Worm (Caenorhabditis elegans) whole organism, early embryonic: Measurements from ENCODE around the gene ugt-67.

Experiments used
- B0310.2 ChIP-seq: sonication (generic microtip); optimal IDR thresholded peaks from 2 replicates; lab custom pipeline; 2016; ENCODE audit warnings: mild to moderate bottlenecking, missing genetic modification characterization, missing compliant biosample characterization
- F13C5.2 ChIP-seq: sonication (generic microtip); optimal IDR thresholded peaks from 2 replicates; lab custom pipeline; 2017; ENCODE audit warnings: mild to moderate bottlenecking, missing genetic modification characterization, inconsistent platforms, missing compliant biosample characterization
- aly-1 ChIP-seq: sonication (generic microtip); optimal IDR thresholded peaks from 2 replicates; lab custom pipeline; 2016; ENCODE audit warnings: missing genetic modification characterization, missing compliant biosample characterization
- ama-1 ChIP-seq: fragments of 150-350 bp; optimal IDR thresholded peaks from 2 replicates; lab custom pipeline; 2014
- ceh-13 ChIP-seq: fragments of 200-800 bp; sonication (Bioruptor generic); optimal IDR thresholded peaks from 2 replicates; lab custom pipeline; 2018; ENCODE audit warnings: mild to moderate bottlenecking, missing genetic modification characterization, missing compliant biosample characterization
- ceh-36 ChIP-seq: sonication (generic microtip); optimal IDR thresholded peaks from 2 replicates; lab custom pipeline; 2016; ENCODE audit warnings: missing genetic modification characterization, inconsistent platforms, missing compliant biosample characterization
- ets-7 ChIP-seq: sonication (generic microtip); optimal IDR thresholded peaks from 2 replicates; lab custom pipeline; 2016; ENCODE audit warnings: missing genotype, missing genetic modification characterization, missing compliant biosample characterization
- flt-1 ChIP-seq: fragments of 200-800 bp; sonication (Bioruptor generic); IDR thresholded peaks from 2 replicates; pipeline ENCODE4 v1.3.6; 2022; ENCODE audit warnings: missing genetic modification characterization, missing compliant biosample characterization
- hmbx-1 ChIP-seq: sonication (generic microtip); optimal IDR thresholded peaks from 2 replicates; lab custom pipeline; 2016; ENCODE audit warnings: mild to moderate bottlenecking, missing genetic modification characterization, missing compliant biosample characterization
- hmg-4 ChIP-seq: fragments of 200-800 bp; sonication (Bioruptor generic); optimal IDR thresholded peaks from 2 replicates; lab custom pipeline; 2018; ENCODE audit warnings: mild to moderate bottlenecking, missing genetic modification characterization, missing compliant biosample characterization
- hnd-1 ChIP-seq: sonication (generic microtip); optimal IDR thresholded peaks from 2 replicates; lab custom pipeline; 2016; ENCODE audit warnings: missing genetic modification characterization, missing compliant biosample characterization
- pes-1 ChIP-seq: fragments of 200-800 bp; sonication (Bioruptor generic); IDR thresholded peaks from 2 replicates; pipeline ENCODE4 v1.3.6; 2022; ENCODE audit warnings: missing genetic modification reagents, missing genetic modification characterization, missing compliant biosample characterization
- scrt-1 ChIP-seq: fragments of 200-800 bp; sonication (Bioruptor generic); IDR thresholded peaks from 2 replicates; pipeline ENCODE4 v1.3.6; 2022; ENCODE audit warnings: missing genetic modification characterization, missing compliant biosample characterization
- sea-1 ChIP-seq: fragments of 200-800 bp; sonication (Bioruptor generic); conservative IDR thresholded peaks from 2 replicates; pipeline ENCODE4 v1.3.6; 2022; ENCODE audit warnings: missing genetic modification characterization, missing compliant biosample characterization
- tbx-11 ChIP-seq: fragments of 200-800 bp; sonication (Bioruptor generic); IDR thresholded peaks from 2 replicates; pipeline ENCODE4 v1.3.6; 2022; ENCODE audit warnings: missing genetic modification characterization, missing compliant biosample characterization
- tbx-37 ChIP-seq: fragments of 200-800 bp; sonication (Bioruptor generic); conservative IDR thresholded peaks from 2 replicates; pipeline ENCODE4 v1.3.6; 2022; ENCODE audit warnings: missing genetic modification reagents, missing genetic modification characterization, missing compliant biosample characterization
- tra-4 ChIP-seq: sonication (generic microtip); optimal IDR thresholded peaks from 2 replicates; lab custom pipeline; 2017; ENCODE audit warnings: missing genetic modification characterization, missing compliant biosample characterization

The ugt-67 gene

DNA sequence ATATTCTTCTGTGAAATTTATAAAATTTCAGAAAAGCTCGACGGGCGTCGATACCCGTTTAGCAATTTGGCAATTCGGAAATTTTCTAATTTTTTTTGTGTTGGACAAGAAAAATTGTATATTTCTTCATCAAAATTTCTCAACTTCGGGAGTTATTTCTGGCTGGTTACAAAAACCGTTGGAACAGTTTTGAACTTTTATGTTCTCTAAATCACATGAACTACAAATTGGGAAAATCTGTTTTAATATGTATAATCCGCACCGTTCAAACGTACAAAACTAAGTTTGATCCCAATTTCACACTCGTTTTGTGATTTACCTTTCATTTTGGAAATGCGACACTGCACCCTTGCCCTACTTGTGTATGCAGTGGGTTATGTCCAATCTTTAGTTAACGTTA lies 15.8 kb upstream of the ugt-67 start, which contains the start of gene T19H12.3:
T19H12.3 (plus strand) TSS at position 301 of the 400 bp plus-strand sequence.
- TF ChIP-seq aly-1 (tag; lab: Kevin White, UChicago) (no peak), tbx-37 (GFP tag; lab: Robert Waterston, UW) (no peak), ets-7 (tag; lab: Kevin White, UChicago) (no peak), pes-1 (GFP tag; lab: Robert Waterston, UW) (no peak), hmg-4 (GFP tag; lab: Kevin White, UChicago) (no peak), scrt-1 (no peak), tbx-11 (no peak), ceh-13 (GFP tag; lab: Kevin White, UChicago) (no peak)

DNA sequence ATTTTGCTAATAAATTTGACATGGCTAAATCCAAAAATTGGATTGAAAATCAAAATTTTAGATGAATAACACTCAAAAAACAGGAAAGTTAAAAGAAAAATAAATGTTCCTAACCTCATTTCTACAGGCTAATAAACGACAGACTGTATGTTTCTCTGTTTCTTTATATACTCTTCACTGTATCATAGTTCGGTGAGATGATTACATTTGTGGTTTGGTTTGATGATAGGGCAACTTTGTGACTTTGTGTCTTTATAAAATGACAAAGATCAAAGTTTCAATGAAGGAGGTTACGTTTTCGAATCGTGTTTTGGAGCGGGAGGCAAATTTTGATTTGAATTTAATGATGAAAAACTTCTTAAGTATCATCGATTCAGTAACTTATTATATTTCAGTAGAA lies 11.7 kb upstream of the ugt-67 start, which contains the start of gene ugt-12:
ugt-12 (minus strand) TSS at position 153 of the 400 bp plus-strand sequence.
- no peak for TF ChIP-seq tbx-37 (GFP tag; lab: Robert Waterston, UW)
- no peak for TF ChIP-seq hnd-1 (tag; lab: Kevin White, UChicago)
- TF ChIP-seq ceh-13 (GFP tag; lab: Kevin White, UChicago): no peak
- TF ChIP-seq F13C5.2 (tag; lab: Kevin White, UChicago): no peak
- no peak for TF ChIP-seq hmg-4 (GFP tag; lab: Kevin White, UChicago)
- no peak for TF ChIP-seq sea-1 (GFP tag; lab: Robert Waterston, UW)
- no peak for TF ChIP-seq scrt-1
- TF ChIP-seq flt-1: no peak
- no peak for TF ChIP-seq B0310.2
- TF ChIP-seq hmbx-1 (tag; lab: Kevin White, UChicago): no peak
- no peak for TF ChIP-seq ama-1 (lab: Kevin White, UChicago)
- no peak for TF ChIP-seq aly-1 (tag; lab: Kevin White, UChicago)

DNA sequence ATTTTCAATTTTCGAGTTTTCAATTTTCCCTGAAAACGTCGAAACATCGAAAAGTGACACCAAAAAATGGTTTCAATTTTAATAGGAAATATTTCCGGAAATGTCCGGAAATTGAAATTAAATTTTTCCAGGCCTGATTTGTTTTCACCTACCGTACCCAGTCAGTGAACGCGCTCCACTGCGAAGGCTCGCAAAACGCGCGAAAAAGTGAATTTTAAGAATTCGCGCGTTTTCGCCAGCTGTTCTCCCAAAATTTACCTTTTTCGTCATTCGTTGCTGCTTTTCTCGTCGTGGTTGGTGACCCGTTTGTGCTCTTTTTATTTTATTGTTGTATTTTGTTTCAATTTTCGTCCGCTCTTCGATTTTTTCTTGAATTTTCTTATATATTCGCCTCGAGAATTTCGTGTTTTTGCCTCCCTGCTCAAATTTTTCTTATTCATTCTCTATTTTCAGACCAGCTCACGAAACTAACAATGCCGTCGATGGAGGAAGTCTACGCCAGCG lies 11.1 kb upstream of the ugt-67 start, which contains the start of gene T19H12.2:
T19H12.2 (plus strand) TSS at position 454 of the 504 bp plus-strand sequence.
- TF ChIP-seq hnd-1 (tag; lab: Kevin White, UChicago) (no peak), tbx-37 (GFP tag; lab: Robert Waterston, UW) (no peak), tra-4 (no peak)

DNA sequence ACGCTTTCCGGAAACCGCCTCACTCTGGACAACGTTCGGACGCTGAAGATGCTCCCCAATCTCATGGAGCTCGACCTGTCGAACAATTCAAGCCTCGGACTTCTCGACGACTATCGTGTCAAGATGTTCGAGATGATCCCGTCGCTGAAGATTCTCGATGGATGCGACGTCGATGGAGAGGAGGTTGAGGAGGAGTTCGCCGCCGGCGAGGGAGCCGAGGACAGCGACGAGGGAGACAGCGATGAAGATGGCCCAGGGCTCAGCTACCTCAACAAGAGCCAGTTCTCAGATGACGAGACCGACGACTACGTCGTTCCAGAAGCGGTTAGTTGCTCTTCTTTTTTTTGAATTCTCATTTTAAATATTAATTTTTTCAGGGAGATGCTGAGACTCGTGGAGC lies 10.4 kb upstream of the ugt-67 start:
- TF ChIP-seq ceh-13 (GFP tag; lab: Kevin White, UChicago): no peak
- TF ChIP-seq tra-4: no peak
- TF ChIP-seq B0310.2: no peak
- TF ChIP-seq hnd-1 (tag; lab: Kevin White, UChicago): no peak
- TF ChIP-seq aly-1 (tag; lab: Kevin White, UChicago): no peak
- no peak for TF ChIP-seq F13C5.2 (tag; lab: Kevin White, UChicago)
- no peak for TF ChIP-seq pes-1 (GFP tag; lab: Robert Waterston, UW)
- no peak for TF ChIP-seq ceh-36 (tag; lab: Kevin White, UChicago)
- no peak for TF ChIP-seq tbx-11
- TF ChIP-seq sea-1 (GFP tag; lab: Robert Waterston, UW): no peak
- TF ChIP-seq hmg-4 (GFP tag; lab: Kevin White, UChicago): no peak
- no peak for TF ChIP-seq ama-1 (lab: Kevin White, UChicago)
- TF ChIP-seq flt-1: no peak
- no peak for TF ChIP-seq scrt-1
- no peak for TF ChIP-seq tbx-37 (GFP tag; lab: Robert Waterston, UW)
- no peak for TF ChIP-seq ets-7 (tag; lab: Kevin White, UChicago)
- TF ChIP-seq hmbx-1 (tag; lab: Kevin White, UChicago): no peak

DNA sequence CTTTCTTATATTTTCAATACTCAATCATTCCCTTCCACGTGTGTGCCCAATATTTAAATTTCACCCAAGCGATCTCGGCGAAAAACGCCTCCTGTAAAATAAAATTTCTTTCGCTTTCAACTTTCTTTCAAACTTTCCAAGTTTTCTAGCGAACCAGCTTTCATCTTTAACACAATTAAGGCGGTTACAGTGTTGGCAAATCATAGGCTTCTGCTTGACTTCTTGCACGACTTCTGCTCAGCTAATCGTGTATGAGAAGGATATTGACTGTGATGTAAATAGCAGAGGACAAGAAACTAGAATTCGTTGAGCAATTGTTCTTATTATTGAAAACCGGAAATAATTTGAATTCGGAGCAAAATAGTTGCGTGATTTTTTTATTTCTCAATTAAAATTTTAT lies 9.9 kb upstream of the ugt-67 start:
- no peak for TF ChIP-seq aly-1 (tag; lab: Kevin White, UChicago)
- no peak for TF ChIP-seq pes-1 (GFP tag; lab: Robert Waterston, UW)
- no peak for TF ChIP-seq ets-7 (tag; lab: Kevin White, UChicago)
- TF ChIP-seq ceh-36 (tag; lab: Kevin White, UChicago): no peak
- TF ChIP-seq B0310.2: no peak
- TF ChIP-seq scrt-1: no peak
- no peak for TF ChIP-seq flt-1
- TF ChIP-seq hnd-1 (tag; lab: Kevin White, UChicago): no peak
- no peak for TF ChIP-seq hmg-4 (GFP tag; lab: Kevin White, UChicago)
- TF ChIP-seq ama-1 (lab: Kevin White, UChicago): no peak
- no peak for TF ChIP-seq tra-4
- no peak for TF ChIP-seq tbx-11
- no peak for TF ChIP-seq hmbx-1 (tag; lab: Kevin White, UChicago)
- no peak for TF ChIP-seq sea-1 (GFP tag; lab: Robert Waterston, UW)
- TF ChIP-seq ceh-13 (GFP tag; lab: Kevin White, UChicago): no peak
- TF ChIP-seq tbx-37 (GFP tag; lab: Robert Waterston, UW): no peak

DNA sequence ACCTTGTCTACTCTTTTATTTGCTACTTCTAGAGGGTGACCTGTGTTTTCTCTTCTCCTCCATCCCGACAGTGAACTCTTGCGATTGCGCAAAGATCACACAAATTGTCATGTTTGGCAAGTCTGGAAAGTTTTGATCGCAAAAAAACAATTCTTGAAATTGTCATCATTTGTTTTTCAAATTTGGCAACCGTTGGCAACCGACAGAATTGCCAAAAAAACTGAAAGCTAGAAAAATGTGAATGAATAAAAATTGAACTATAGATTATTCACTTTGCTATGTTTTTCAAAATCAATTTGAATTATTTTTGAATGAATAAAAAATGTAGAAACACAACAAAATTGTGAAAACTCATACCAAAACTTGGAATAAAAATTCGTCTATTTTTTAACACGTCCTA lies 6.2 kb upstream of the ugt-67 start, which contains the start of gene ugt-11:
ugt-11 (minus strand) TSS at position 101 of the 400 bp plus-strand sequence.
- TF ChIP-seq hnd-1 (tag; lab: Kevin White, UChicago) (no peak), B0310.2 (no peak), hmbx-1 (tag; lab: Kevin White, UChicago) (no peak), ets-7 (tag; lab: Kevin White, UChicago) (no peak), flt-1 (no peak), ceh-13 (GFP tag; lab: Kevin White, UChicago) (no peak), tbx-11 (no peak), aly-1 (tag; lab: Kevin White, UChicago) (no peak), scrt-1 (no peak), ama-1 (lab: Kevin White, UChicago) (no peak), tbx-37 (GFP tag; lab: Robert Waterston, UW) (no peak), F13C5.2 (tag; lab: Kevin White, UChicago) (no peak), hmg-4 (GFP tag; lab: Kevin White, UChicago) (no peak), ceh-36 (tag; lab: Kevin White, UChicago) (no peak), pes-1 (GFP tag; lab: Robert Waterston, UW) (no peak), sea-1 (GFP tag; lab: Robert Waterston, UW) (no peak), tra-4 (no peak)

DNA sequence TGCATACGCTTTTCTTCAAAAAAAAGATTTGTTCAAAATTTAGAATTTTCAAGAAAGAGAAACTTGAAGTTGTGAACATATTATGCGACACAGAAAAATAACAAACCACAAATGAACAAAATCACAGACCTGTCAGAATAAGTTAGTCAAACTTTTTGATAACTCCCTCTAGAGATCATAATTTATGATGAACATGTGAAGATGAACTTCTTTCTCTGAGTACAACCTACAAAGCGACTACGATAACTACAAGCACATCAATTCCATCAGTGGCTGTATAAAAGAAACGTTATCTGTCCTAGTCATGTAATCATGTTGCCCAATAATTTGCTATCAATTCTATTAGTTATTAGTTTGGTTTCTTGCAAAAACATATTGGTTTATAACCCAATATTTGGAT lies 5.4 kb upstream of the ugt-67 start, which contains the start of gene ugt-9:
ugt-9 (plus strand) TSS at position 305 of the 400 bp plus-strand sequence.
- no peak for TF ChIP-seq ceh-36 (tag; lab: Kevin White, UChicago)
- no peak for TF ChIP-seq ets-7 (tag; lab: Kevin White, UChicago)
- TF ChIP-seq tbx-11: no peak
- no peak for TF ChIP-seq sea-1 (GFP tag; lab: Robert Waterston, UW)
- TF ChIP-seq scrt-1: no peak
- no peak for TF ChIP-seq tra-4
- no peak for TF ChIP-seq aly-1 (tag; lab: Kevin White, UChicago)
